Fruit fly (Drosophila melanogaster) whole organism, embryonic: ENCODE results near the gene Ubqn.

ENCODE experiments used
- Antp ChIP-seq: fragments of 200-800 bp; sonication (Bioruptor generic); optimal IDR thresholded peaks from 3 replicates; lab custom pipeline; 2016; ENCODE audit warnings: missing biosample characterization, missing genetic modification characterization
- Bgb ChIP-seq: fragments of 200-800 bp; sonication (Bioruptor generic); IDR thresholded peaks from 2 replicates; pipeline ENCODE4 v1.3.6; 2022; ENCODE audit warnings: missing biosample characterization, missing genetic modification characterization; ENCODE audit not compliant: partially characterized antibody
- Bteb2 ChIP-seq: fragments of 200-800 bp; sonication (Bioruptor generic); optimal IDR thresholded peaks from 2 replicates; lab custom pipeline; 2016; ENCODE audit warnings: missing biosample characterization, missing genetic modification characterization
- CG10267 ChIP-seq: fragments of 200-800 bp; sonication (Bioruptor generic); optimal IDR thresholded peaks from 2 replicates; lab custom pipeline; 2018; ENCODE audit warnings: missing biosample characterization, mild to moderate bottlenecking, missing genetic modification characterization, moderate library complexity
- CG10979 ChIP-seq: fragments of 200-800 bp; sonication (Bioruptor generic); optimal IDR thresholded peaks from 2 replicates; lab custom pipeline; 2018; ENCODE audit warnings: missing biosample characterization, mild to moderate bottlenecking, missing genetic modification characterization, moderate library complexity
- CG12299 ChIP-seq: fragments of 200-800 bp; sonication (Bioruptor generic); optimal IDR thresholded peaks from 2 replicates; lab custom pipeline; 2018; ENCODE audit warnings: missing biosample characterization, mild to moderate bottlenecking, missing genetic modification characterization
- CG12391 ChIP-seq: fragments of 200-800 bp; sonication (Bioruptor generic); optimal IDR thresholded peaks from 3 replicates; lab custom pipeline; 2018; ENCODE audit warnings: missing biosample characterization, mild to moderate bottlenecking, missing genetic modification characterization, moderate library complexity
- CG12769 ChIP-seq: fragments of 200-800 bp; sonication (Bioruptor generic); optimal IDR thresholded peaks from 2 replicates; lab custom pipeline; 2019; ENCODE audit warnings: missing biosample characterization, mild to moderate bottlenecking, missing genetic modification characterization, moderate library complexity
- CG13296 ChIP-seq: fragments of 200-800 bp; sonication (Bioruptor generic); optimal IDR thresholded peaks from 3 replicates; lab custom pipeline; 2018; ENCODE audit warnings: missing biosample characterization, mild to moderate bottlenecking, missing genetic modification characterization
- CG14710 ChIP-seq: fragments of 200-800 bp; sonication (Bioruptor generic); optimal IDR thresholded peaks from 3 replicates; lab custom pipeline; 2019; ENCODE audit warnings: missing biosample characterization, mild to moderate bottlenecking, missing genetic modification characterization, moderate library complexity
- CG17829 ChIP-seq: fragments of 200-800 bp; optimal IDR thresholded peaks from 2 replicates; lab custom pipeline; 2019; ENCODE audit warnings: missing biosample characterization, mild to moderate bottlenecking, missing genetic modification characterization, moderate library complexity
- CG18011 ChIP-seq: fragments of 200-800 bp; sonication (Bioruptor generic); optimal IDR thresholded peaks from 2 replicates; lab custom pipeline; 2017; ENCODE audit warnings: missing biosample characterization, missing genetic modification characterization, mild to moderate bottlenecking, moderate library complexity, missing genotype
- CG2678 ChIP-seq: fragments of 200-800 bp; sonication (Bioruptor generic); optimal IDR thresholded peaks from 3 replicates; lab custom pipeline; 2019; ENCODE audit warnings: missing biosample characterization, mild to moderate bottlenecking, missing genetic modification characterization, moderate library complexity
- CG34376 ChIP-seq: fragments of 200-800 bp; sonication (Bioruptor generic); optimal IDR thresholded peaks from 2 replicates; lab custom pipeline; 2018; ENCODE audit warnings: missing biosample characterization, mild to moderate bottlenecking, missing genetic modification characterization
- CG34422 ChIP-seq: fragments of 200-800 bp; sonication (Bioruptor generic); IDR thresholded peaks from 3 replicates; pipeline ENCODE4 v1.3.6; 2022; ENCODE audit warnings: missing biosample characterization, missing genetic modification characterization
- CG3847 ChIP-seq: fragments of 200-800 bp; sonication (Bioruptor generic); IDR thresholded peaks from 2 replicates; pipeline ENCODE4 v1.3.6; 2022; ENCODE audit warnings: missing biosample characterization, missing genetic modification characterization
- CG42726 ChIP-seq: fragments of 200-800 bp; sonication (Bioruptor generic); IDR thresholded peaks from 2 replicates; pipeline ENCODE4 v1.3.6; 2022; ENCODE audit warnings: missing biosample characterization, missing genetic modification characterization; ENCODE audit not compliant: partially characterized antibody
- CG4617 ChIP-seq: fragments of 200-800 bp; sonication (Bioruptor generic); optimal IDR thresholded peaks from 3 replicates; lab custom pipeline; 2016; ENCODE audit warnings: missing biosample characterization, missing genetic modification characterization, borderline replicate concordance
- CG7928 ChIP-seq: fragments of 200-800 bp; sonication (Bioruptor generic); optimal IDR thresholded peaks from 2 replicates; lab custom pipeline; 2017; ENCODE audit warnings: missing biosample characterization, mild to moderate bottlenecking, missing genetic modification characterization
- CG9609 ChIP-seq: fragments of 200-800 bp; sonication (Bioruptor generic); optimal IDR thresholded peaks from 3 replicates; lab custom pipeline; 2016; ENCODE audit warnings: missing biosample characterization, missing genetic modification characterization
- CrebB ChIP-seq: fragments of 200-800 bp; sonication (Bioruptor generic); optimal IDR thresholded peaks from 3 replicates; lab custom pipeline; 2018; ENCODE audit warnings: missing biosample characterization, mild to moderate bottlenecking, missing genetic modification characterization
- Dp ChIP-seq: fragments of 200-800 bp; sonication (Bioruptor generic); optimal IDR thresholded peaks from 2 replicates; lab custom pipeline; 2018; ENCODE audit warnings: missing biosample characterization, mild to moderate bottlenecking, missing genetic modification characterization, moderate library complexity
- Dref ChIP-seq: fragments of 200-800 bp; sonication (Bioruptor generic); IDR thresholded peaks from 2 replicates; pipeline ENCODE4 v1.3.6; 2022; ENCODE audit warnings: missing biosample characterization, missing genetic modification characterization
- ERR ChIP-seq: fragments of 200-800 bp; sonication (Bioruptor generic); optimal IDR thresholded peaks from 2 replicates; lab custom pipeline; 2016; ENCODE audit warnings: missing biosample characterization, missing genetic modification characterization
- H2.0 ChIP-seq: fragments of 200-800 bp; sonication (Bioruptor generic); IDR thresholded peaks from 2 replicates; pipeline ENCODE4 v1.3.6; 2022; ENCODE audit warnings: missing biosample characterization, missing genetic modification characterization
- HLHmδ ChIP-seq: fragments of 200-800 bp; sonication (Bioruptor generic); optimal IDR thresholded peaks from 2 replicates; lab custom pipeline; 2018; ENCODE audit warnings: missing biosample characterization, mild to moderate bottlenecking, missing genetic modification characterization, moderate library complexity
- Med ChIP-seq: fragments of 200-800 bp; sonication (Bioruptor generic); peaks from one replicate; lab custom pipeline; 2016; ENCODE audit warnings: missing biosample characterization, missing genetic modification characterization, mild to moderate bottlenecking, inconsistent platforms, moderate library complexity
- NC2β ChIP-seq: fragments of 200-800 bp; sonication (Bioruptor generic); optimal IDR thresholded peaks from 2 replicates; lab custom pipeline; 2016; ENCODE audit warnings: missing biosample characterization, missing genetic modification characterization
- Nf-YB ChIP-seq: fragments of 200-800 bp; sonication (Bioruptor generic); optimal IDR thresholded peaks from 3 replicates; lab custom pipeline; 2019; ENCODE audit warnings: missing biosample characterization, mild to moderate bottlenecking, missing genetic modification characterization, moderate library complexity
- NfI ChIP-seq: fragments of 200-800 bp; sonication (Bioruptor generic); optimal IDR thresholded peaks from 3 replicates; lab custom pipeline; 2018; ENCODE audit warnings: missing biosample characterization, mild to moderate bottlenecking, missing genetic modification characterization, moderate library complexity
- Optix ChIP-seq: fragments of 200-800 bp; sonication (Bioruptor generic); IDR thresholded peaks from 3 replicates; pipeline ENCODE4 v1.3.6; 2022; ENCODE audit warnings: missing biosample characterization, missing genetic modification characterization
- Sry-δ ChIP-seq: fragments of 200-800 bp; sonication (Bioruptor generic); optimal IDR thresholded peaks from 2 replicates; lab custom pipeline; 2016; ENCODE audit warnings: missing biosample characterization, missing genetic modification characterization
- bcd ChIP-seq: fragments of 200-800 bp; sonication (Bioruptor generic); optimal IDR thresholded peaks from 2 replicates; lab custom pipeline; 2017; ENCODE audit warnings: missing biosample characterization, mild to moderate bottlenecking, missing genetic modification characterization
- dpn ChIP-seq, 2 experiments: fragments of 200-800 bp; sonication (Bioruptor generic); optimal IDR thresholded peaks; 3 replicates each; lab custom pipeline; 2016; ENCODE audit warnings: missing biosample characterization in 2 of 2, missing genetic modification characterization in 2 of 2
- dysf ChIP-seq: fragments of 200-800 bp; sonication (Bioruptor generic); IDR thresholded peaks from 3 replicates; pipeline ENCODE4 v1.3.6; 2022; ENCODE audit warnings: missing biosample characterization, missing genetic modification characterization
- gcm2 ChIP-seq: fragments of 200-800 bp; sonication (Bioruptor generic); optimal IDR thresholded peaks from 2 replicates; lab custom pipeline; 2016; ENCODE audit warnings: missing biosample characterization, missing genetic modification characterization
- gro ChIP-seq: fragments of 200-800 bp; sonication (Bioruptor generic); optimal IDR thresholded peaks from 2 replicates; lab custom pipeline; 2016; ENCODE audit warnings: missing biosample characterization, missing genetic modification characterization
- jumu ChIP-seq: fragments of 200-800 bp; sonication (Bioruptor generic); optimal IDR thresholded peaks from 3 replicates; lab custom pipeline; 2016; ENCODE audit warnings: missing biosample characterization, missing genetic modification characterization
- lilli ChIP-seq: fragments of 200-800 bp; sonication (Bioruptor generic); optimal IDR thresholded peaks from 3 replicates; lab custom pipeline; 2016; ENCODE audit warnings: missing biosample characterization, missing genetic modification characterization
- pfk ChIP-seq: fragments of 200-800 bp; sonication (Bioruptor generic); optimal IDR thresholded peaks from 2 replicates; lab custom pipeline; 2018; ENCODE audit warnings: missing biosample characterization, mild to moderate bottlenecking, missing genetic modification characterization, moderate library complexity
- phol ChIP-seq: fragments of 200-800 bp; sonication (Bioruptor generic); optimal IDR thresholded peaks from 3 replicates; lab custom pipeline; 2018; ENCODE audit warnings: missing biosample characterization, mild to moderate bottlenecking, missing genetic modification characterization, moderate library complexity
- sisA ChIP-seq: fragments of 200-800 bp; sonication (Bioruptor generic); IDR thresholded peaks from 2 replicates; pipeline ENCODE4 v1.3.6; 2022; ENCODE audit warnings: missing biosample characterization, missing genetic modification characterization
- slbo ChIP-seq: fragments of 200-800 bp; sonication (Bioruptor generic); IDR thresholded peaks from 2 replicates; pipeline ENCODE4 v1.3.6; 2022; ENCODE audit warnings: missing biosample characterization, missing genetic modification characterization
- so ChIP-seq: fragments of 200-800 bp; sonication (Bioruptor generic); IDR thresholded peaks from 3 replicates; pipeline ENCODE4 v1.3.6; 2022; ENCODE audit warnings: missing biosample characterization, missing genetic modification characterization
- sob ChIP-seq: fragments of 200-800 bp; sonication (Bioruptor generic); IDR thresholded peaks from 2 replicates; pipeline ENCODE4 v1.3.6; 2022; ENCODE audit warnings: missing biosample characterization, missing genetic modification characterization
- sug ChIP-seq: fragments of 200-800 bp; optimal IDR thresholded peaks from 2 replicates; lab custom pipeline; 2019; ENCODE audit warnings: missing biosample characterization, mild to moderate bottlenecking, missing genetic modification characterization, moderate library complexity
- zen ChIP-seq: fragments of 200-800 bp; sonication (Bioruptor generic); optimal IDR thresholded peaks from 3 replicates; lab custom pipeline; 2018; ENCODE audit warnings: missing biosample characterization, mild to moderate bottlenecking, missing genetic modification characterization, moderate library complexity
- zfh2 ChIP-seq: fragments of 200-800 bp; sonication (Bioruptor generic); optimal IDR thresholded peaks from 2 replicates; lab custom pipeline; 2016; ENCODE audit warnings: missing biosample characterization, missing genetic modification characterization

The Ubqn gene

DNA sequence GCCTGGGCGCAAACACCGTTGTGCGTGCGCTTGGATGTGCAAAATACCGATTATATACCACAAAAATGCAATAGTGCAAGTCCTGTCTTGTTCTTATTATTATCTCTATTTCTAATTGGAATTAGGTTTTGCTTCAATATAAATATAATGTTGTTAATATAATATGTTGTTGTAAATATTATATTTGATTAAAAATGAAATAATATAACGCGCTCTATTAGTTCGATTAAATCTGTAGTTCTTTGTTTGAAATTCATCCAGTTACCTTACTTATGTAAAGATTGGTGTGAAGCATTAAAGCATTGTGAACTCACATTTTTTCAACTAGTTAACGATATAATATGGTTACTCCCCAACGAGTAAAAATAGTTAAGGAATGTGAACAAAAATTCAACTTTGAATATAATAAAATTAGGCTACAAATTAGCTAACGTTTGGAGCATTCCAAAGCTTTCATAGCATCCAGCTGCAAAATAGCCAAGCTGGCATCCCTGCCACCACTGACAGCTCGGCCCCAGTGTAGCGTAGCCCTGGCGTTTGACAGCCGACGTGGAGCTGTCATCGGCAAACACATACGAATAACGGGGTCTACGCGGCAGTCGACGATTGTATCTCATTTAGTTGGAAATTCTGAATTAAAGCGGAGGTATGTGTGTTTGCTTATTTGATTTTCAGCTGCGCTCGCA is 40.6 kb upstream of the Ubqn start, which contains the start of the genes CG12237 and Sec61gamma:
Gene CG12237, minus strand, starts transcription at position 51 of the 686 bp plus-strand sequence.
Gene Sec61gamma, plus strand, starts transcription at position 509 of the 686 bp plus-strand sequence.
- peak; percentile 42 for TF ChIP-seq bcd (GFP tag; lab: Kevin White, UChicago)
- 0 out of 3 replicates have a peak, but pooled peaks have one; percentile 44 for TF ChIP-seq so (GFP tag; lab: Robert Waterston, UW)
- peak; percentile 60 for TF ChIP-seq CG14710 (tag; lab: Kevin White, UChicago)
- TF ChIP-seq CG12769 (tag; lab: Kevin White, UChicago): no peak
- TF ChIP-seq CG7928 (GFP tag; lab: Kevin White, UChicago): peak; percentile 93
- no peak for TF ChIP-seq Optix (GFP tag; lab: Robert Waterston, UW)
- peak; percentile 30; the same call in 1 of the 2 replicates for TF ChIP-seq Bgb (GFP tag; lab: Robert Waterston, UW)
- peak; percentile 45 for TF ChIP-seq Sry-δ (GFP tag; lab: Kevin White, UChicago)
- TF ChIP-seq CG42726 (GFP tag; lab: Robert Waterston, UW): peak; percentile 33; the same call in 1 of the 2 replicates
- peak; percentile 85 for TF ChIP-seq HLHmδ (GFP tag; lab: Kevin White, UChicago)
- TF ChIP-seq CG17829 (tag; lab: Kevin White, UChicago): peak; percentile 49
- no peak for TF ChIP-seq gcm2 (GFP tag; lab: Kevin White, UChicago)
- TF ChIP-seq H2.0: 0 out of 2 replicates have a peak, but pooled peaks have one; percentile 6
- peak; percentile 25 for TF ChIP-seq ERR (GFP tag; lab: Kevin White, UChicago)
- TF ChIP-seq CG9609 (GFP tag; lab: Kevin White, UChicago): peak; percentile 24
- 0 out of 3 replicates have a peak, but pooled peaks have one; percentile 50 for TF ChIP-seq dysf (GFP tag; lab: Robert Waterston, UW)
- TF ChIP-seq CG12391 (tag; lab: Kevin White, UChicago): peak; percentile 45
- TF ChIP-seq NC2β (GFP tag; lab: Kevin White, UChicago): peak; percentile 53
- TF ChIP-seq Dref (GFP tag; lab: Robert Waterston, UW): peak; percentile 50
- peak; percentile 37 for TF ChIP-seq zfh2 (GFP tag; lab: Kevin White, UChicago)
- peak; percentile 35 for TF ChIP-seq CG13296
- TF ChIP-seq Med (GFP tag; lab: Kevin White, UChicago): peak; percentile 88
- TF ChIP-seq pfk: peak; percentile 13
- TF ChIP-seq CG2678: peak; percentile 33
- no peak for TF ChIP-seq zen (tag; lab: Kevin White, UChicago)
- TF ChIP-seq NfI (GFP tag; lab: Kevin White, UChicago): peak; percentile 11
- TF ChIP-seq Dp (GFP tag; lab: Kevin White, UChicago): peak; percentile 10
- TF ChIP-seq CG10267 (tag; lab: Kevin White, UChicago): peak; percentile 41
- TF ChIP-seq dpn (GFP tag; optimal IDR thresholded peaks at IDR 0.05; lab: Kevin White, UChicago): peak in 1 of 2 experiments; percentile 48
- TF ChIP-seq Antp (GFP tag; lab: Kevin White, UChicago): peak; percentile 28
- TF ChIP-seq CG4617 (GFP tag; lab: Kevin White, UChicago): peak; percentile 32
- peak; percentile 48 for TF ChIP-seq CG34376 (GFP tag; lab: Kevin White, UChicago)
- peak; percentile 58 for TF ChIP-seq slbo (GFP tag; lab: Robert Waterston, UW)
- TF ChIP-seq Bteb2 (GFP tag; lab: Kevin White, UChicago): peak; percentile 13
- peak; percentile 96 for TF ChIP-seq CG18011 (GFP tag; lab: Kevin White, UChicago)
- no peak for TF ChIP-seq CG10979 (tag; lab: Kevin White, UChicago)
- 0 out of 2 replicates have a peak, but pooled peaks have one; percentile 12 for TF ChIP-seq sisA (GFP tag; lab: Robert Waterston, UW)
- peak; percentile 22; the same call in 1 of the 2 replicates for TF ChIP-seq CG3847 (GFP tag; lab: Robert Waterston, UW)
- TF ChIP-seq CG34422: peak; percentile 72; the same call in 1 of the 3 replicates
- TF ChIP-seq sug (tag; lab: Kevin White, UChicago): peak; percentile 44
- peak; percentile 33 for TF ChIP-seq phol
- TF ChIP-seq Nf-YB (GFP tag; lab: Kevin White, UChicago): peak; percentile 16
- TF ChIP-seq gro (GFP tag; lab: Kevin White, UChicago): peak; percentile 26
- no peak for TF ChIP-seq CG12299
- TF ChIP-seq CrebB (tag; lab: Kevin White, UChicago): peak; percentile 0
- peak; percentile 6 for TF ChIP-seq jumu (GFP tag; lab: Kevin White, UChicago)
- 0 out of 2 replicates have a peak, but pooled peaks have one; percentile 28 for TF ChIP-seq sob
- TF ChIP-seq lilli (GFP tag; lab: Kevin White, UChicago): peak; percentile 25
